Worm (Caenorhabditis elegans) whole organism, L1 larva: ENCODE data around the gene lec-4.

ENCODE experiments used
- C04F5.9 ChIP-seq: sonication (generic microtip); optimal IDR thresholded peaks from 2 replicates; lab custom pipeline; 2016; ENCODE audit warnings: missing genetic modification characterization, missing compliant biosample characterization
- C16A3.4 ChIP-seq: fragments of 150-350 bp; optimal IDR thresholded peaks from 2 replicates; lab custom pipeline; 2014; ENCODE audit warnings: missing biosample characterization, missing genetic modification characterization
- F16B12.6 ChIP-seq: fragments of 150-350 bp; optimal IDR thresholded peaks from 2 replicates; lab custom pipeline; 2014; ENCODE audit warnings: missing biosample characterization, missing genetic modification characterization
- Y116A8C.19 ChIP-seq: sonication (generic microtip); optimal IDR thresholded peaks from 2 replicates; lab custom pipeline; 2016; ENCODE audit warnings: missing compliant biosample characterization, missing genetic modification characterization, borderline replicate concordance
- alr-1 ChIP-seq: fragments of 200-800 bp; sonication (Bioruptor generic); optimal IDR thresholded peaks from 2 replicates; lab custom pipeline; 2018; ENCODE audit warnings: borderline replicate concordance, mild to moderate bottlenecking, missing genetic modification characterization, missing compliant biosample characterization
- ama-1 ChIP-seq: fragments of 150-350 bp; optimal IDR thresholded peaks from 2 replicates; lab custom pipeline; 2014
- blmp-1 ChIP-seq: fragments of 150-350 bp; optimal IDR thresholded peaks from 2 replicates; lab custom pipeline; 2014; ENCODE audit warnings: missing biosample characterization, missing genetic modification characterization
- ceh-63 ChIP-seq: fragments of 200-800 bp; sonication (Bioruptor generic); optimal IDR thresholded peaks from 2 replicates; lab custom pipeline; 2018; ENCODE audit warnings: mild to moderate bottlenecking, missing genetic modification characterization, missing compliant biosample characterization
- ceh-90 ChIP-seq: sonication (generic microtip); optimal IDR thresholded peaks from 2 replicates; lab custom pipeline; 2016; ENCODE audit warnings: missing genetic modification characterization, missing compliant biosample characterization
- dpl-1 ChIP-seq, 3 experiments: fragments of 150-350 bp in 2 of 3; sonication (generic microtip) in 1 of 3; optimal IDR thresholded peaks; 2 replicates each; lab custom pipeline; 2014 to 2017; ENCODE audit warnings: missing biosample characterization in 3 of 3, missing genetic modification characterization in 3 of 3, missing genetic modification reagents in 3 of 3
- efl-1 ChIP-seq, 4 experiments: fragments of 150-350 bp; optimal IDR thresholded peaks in 3 of 4; peaks in 1 of 4; 1 replicate in 1 of 4; 2 replicates in 3 of 4; lab custom pipeline; 2014; ENCODE audit warnings: missing biosample characterization in 2 of 4, missing genetic modification characterization in 2 of 4, missing genetic modification reagents in 2 of 4
- efl-3 ChIP-seq: fragments of 200-800 bp; sonication (Bioruptor generic); optimal IDR thresholded peaks from 2 replicates; lab custom pipeline; 2018; ENCODE audit warnings: mild to moderate bottlenecking, missing genetic modification characterization, missing compliant biosample characterization
- egl-27 ChIP-seq, 2 experiments: fragments of 150-350 bp in 1 of 2; sonication (generic microtip); optimal IDR thresholded peaks; 3 replicates each; lab custom pipeline; 2017 to 2018; ENCODE audit warnings: missing biosample characterization in 2 of 2, missing genetic modification characterization in 2 of 2, missing genetic modification reagents in 2 of 2
- elt-3 ChIP-seq, 6 experiments: fragments of 150-350 bp in 1 of 6; sonication (generic microtip); optimal IDR thresholded peaks; 2 replicates each; lab custom pipeline; 2017 to 2018; ENCODE audit warnings: missing biosample characterization in 6 of 6, missing genetic modification characterization in 6 of 6, inconsistent platforms in 1 of 6
- ets-5 ChIP-seq: fragments of 200-800 bp; sonication (Bioruptor generic); IDR thresholded peaks from 2 replicates; pipeline ENCODE4 v1.3.6; 2022; ENCODE audit warnings: missing genetic modification characterization, missing compliant biosample characterization
- fkh-10 ChIP-seq: sonication (generic microtip); optimal IDR thresholded peaks from 2 replicates; lab custom pipeline; 2017; ENCODE audit warnings: missing biosample characterization, missing genetic modification reagents, missing genetic modification characterization
- fkh-8 ChIP-seq: sonication (generic microtip); optimal IDR thresholded peaks from 2 replicates; lab custom pipeline; 2016; ENCODE audit warnings: mild to moderate bottlenecking, missing genetic modification characterization, missing compliant biosample characterization
- grh-1 ChIP-seq: fragments of 200-800 bp; sonication (Bioruptor generic); IDR thresholded peaks from 2 replicates; pipeline ENCODE4 v1.3.6; 2022; ENCODE audit warnings: missing genetic modification reagents, missing genetic modification characterization, missing compliant biosample characterization
- hlh-17 ChIP-seq: fragments of 200-800 bp; sonication (Bioruptor generic); optimal IDR thresholded peaks from 2 replicates; lab custom pipeline; 2018; ENCODE audit warnings: missing genetic modification characterization, mild to moderate bottlenecking, missing compliant biosample characterization, moderate library complexity, borderline replicate concordance
- hlh-4 ChIP-seq: sonication (generic microtip); optimal IDR thresholded peaks from 2 replicates; lab custom pipeline; 2016; ENCODE audit warnings: mild to moderate bottlenecking, missing genetic modification characterization, missing compliant biosample characterization
- irx-1 ChIP-seq: sonication (generic microtip); optimal IDR thresholded peaks from 2 replicates; lab custom pipeline; 2016; ENCODE audit warnings: missing genetic modification characterization, missing compliant biosample characterization
- isw-1 ChIP-seq: fragments of 200-800 bp; sonication (Bioruptor generic); IDR thresholded peaks from 2 replicates; pipeline ENCODE4 v1.3.6; 2022; ENCODE audit warnings: missing genetic modification characterization, missing compliant biosample characterization
- lin-13 ChIP-seq: fragments of 150-350 bp; optimal IDR thresholded peaks from 2 replicates; lab custom pipeline; 2014; ENCODE audit warnings: missing biosample characterization, missing genetic modification reagents, missing genetic modification characterization
- lin-14 ChIP-seq: fragments of 200-800 bp; sonication (Bioruptor generic); optimal IDR thresholded peaks from 2 replicates; lab custom pipeline; 2018; ENCODE audit warnings: mild to moderate bottlenecking, missing genetic modification characterization, moderate library complexity, missing compliant biosample characterization
- lin-35 ChIP-seq, 2 experiments: fragments of 150-350 bp; optimal IDR thresholded peaks; 2 replicates each; lab custom pipeline; 2014; ENCODE audit warnings: missing biosample characterization in 2 of 2, missing genetic modification characterization in 2 of 2, missing genetic modification reagents in 2 of 2
- lsy-2 ChIP-seq, 2 experiments: fragments of 150-350 bp; optimal IDR thresholded peaks; 2 replicates each; lab custom pipeline; 2014; ENCODE audit warnings: missing biosample characterization in 2 of 2, missing genetic modification characterization in 2 of 2
- mep-1 ChIP-seq: fragments of 150-350 bp; optimal IDR thresholded peaks from 2 replicates; lab custom pipeline; 2014; ENCODE audit warnings: missing biosample characterization, missing genetic modification characterization
- nhr-11 ChIP-seq: fragments of 150-350 bp; optimal IDR thresholded peaks from 2 replicates; lab custom pipeline; 2014; ENCODE audit warnings: missing biosample characterization, missing genetic modification characterization
- nhr-12 ChIP-seq: sonication (generic microtip); optimal IDR thresholded peaks from 2 replicates; lab custom pipeline; 2017; ENCODE audit warnings: missing biosample characterization, missing genetic modification characterization
- nhr-19 ChIP-seq: fragments of 200-800 bp; sonication (Bioruptor generic); conservative IDR thresholded peaks from 2 replicates; pipeline ENCODE4 v1.3.6; 2022; ENCODE audit warnings: missing genetic modification characterization, missing compliant biosample characterization
- nhr-20 ChIP-seq: sonication (generic microtip); optimal IDR thresholded peaks from 2 replicates; lab custom pipeline; 2016; ENCODE audit warnings: mild to moderate bottlenecking, missing genetic modification characterization, missing compliant biosample characterization
- nhr-237 ChIP-seq: fragments of 150-350 bp; optimal IDR thresholded peaks from 2 replicates; lab custom pipeline; 2014; ENCODE audit warnings: missing biosample characterization, missing genetic modification characterization
- nhr-28 ChIP-seq: fragments of 150-350 bp; optimal IDR thresholded peaks from 2 replicates; lab custom pipeline; 2014; ENCODE audit warnings: missing biosample characterization, missing genetic modification characterization
- nhr-71 ChIP-seq: sonication (generic microtip); optimal IDR thresholded peaks from 2 replicates; lab custom pipeline; 2016; ENCODE audit warnings: mild to moderate bottlenecking, missing genetic modification characterization, moderate library complexity, missing compliant biosample characterization
- nhr-85 ChIP-seq: sonication (generic microtip); peaks from one replicate; lab custom pipeline; 2016; ENCODE audit warnings: missing genetic modification characterization, inconsistent platforms, missing compliant biosample characterization
- nhr-90 ChIP-seq: sonication (generic microtip); optimal IDR thresholded peaks from 2 replicates; lab custom pipeline; 2016; ENCODE audit warnings: mild to moderate bottlenecking, missing genetic modification characterization, missing compliant biosample characterization; ENCODE audit not compliant: poor library complexity
- pax-3 ChIP-seq: fragments of 200-800 bp; sonication (Bioruptor generic); optimal IDR thresholded peaks from 2 replicates; lab custom pipeline; 2018; ENCODE audit warnings: mild to moderate bottlenecking, missing genetic modification characterization, moderate library complexity, missing compliant biosample characterization
- skn-1 ChIP-seq: fragments of 150-350 bp; optimal IDR thresholded peaks from 2 replicates; lab custom pipeline; 2014; ENCODE audit warnings: missing biosample characterization, missing genetic modification characterization
- snu-23 ChIP-seq: sonication (generic microtip); optimal IDR thresholded peaks from 2 replicates; lab custom pipeline; 2016; ENCODE audit warnings: missing genetic modification characterization, missing compliant biosample characterization
- sup-37 ChIP-seq: fragments of 200-800 bp; sonication (Bioruptor generic); optimal IDR thresholded peaks from 2 replicates; lab custom pipeline; 2018; ENCODE audit warnings: mild to moderate bottlenecking, missing genetic modification characterization, missing compliant biosample characterization
- tbx-2 ChIP-seq: sonication (generic microtip); optimal IDR thresholded peaks from 2 replicates; lab custom pipeline; 2016; ENCODE audit warnings: missing genetic modification characterization, missing compliant biosample characterization
- tlp-1 ChIP-seq: fragments of 150-350 bp; optimal IDR thresholded peaks from 2 replicates; lab custom pipeline; 2014; ENCODE audit warnings: missing biosample characterization, missing genetic modification characterization
- unc-62 ChIP-seq: fragments of 150-350 bp; optimal IDR thresholded peaks from 2 replicates; lab custom pipeline; 2014; ENCODE audit warnings: missing biosample characterization, missing genetic modification reagents, missing genetic modification characterization
- vab-15 ChIP-seq: sonication (generic microtip); optimal IDR thresholded peaks from 2 replicates; lab custom pipeline; 2017; ENCODE audit warnings: missing genotype, mild to moderate bottlenecking, missing genetic modification characterization, missing compliant biosample characterization
- xbp-1 ChIP-seq: sonication (generic microtip); optimal IDR thresholded peaks from 2 replicates; lab custom pipeline; 2016; ENCODE audit warnings: missing genetic modification characterization, missing compliant biosample characterization
- zag-1 ChIP-seq: fragments of 150-350 bp; optimal IDR thresholded peaks from 2 replicates; lab custom pipeline; 2014; ENCODE audit warnings: missing biosample characterization, missing genetic modification characterization
- ztf-11 ChIP-seq, 2 experiments: sonication (generic microtip); optimal IDR thresholded peaks; 2 replicates each; lab custom pipeline; 2016 to 2017; ENCODE audit warnings: missing genetic modification characterization in 2 of 2, missing biosample characterization in 1 of 2, missing compliant biosample characterization in 1 of 2
- ztf-4 ChIP-seq: fragments of 150-350 bp; optimal IDR thresholded peaks from 2 replicates; lab custom pipeline; 2014; ENCODE audit warnings: missing biosample characterization, missing genetic modification characterization

Gene lec-4

ce11 chrIII:3811375-3811924 lies 38.3 kb upstream of the lec-4 start:
- TF ChIP-seq hlh-17 (GFP tag; lab: Kevin White, UChicago), result no peak
- TF ChIP-seq mep-1, result peak; percentile 9
- TF ChIP-seq nhr-71, result peak; percentile 14
- no peak for TF ChIP-seq Y116A8C.19 (tag; lab: Kevin White, UChicago)
- TF ChIP-seq ztf-11 (tag; optimal IDR thresholded peaks at IDR 0.05; lab: Kevin White, UChicago), result no peak
- no peak for TF ChIP-seq ceh-63 (GFP tag; lab: Kevin White, UChicago)
- no peak for TF ChIP-seq nhr-12 (tag; lab: Kevin White, UChicago)
- no peak for TF ChIP-seq F16B12.6 (tag; lab: Kevin White, UChicago)
- no peak for TF ChIP-seq alr-1 (tag; lab: Kevin White, UChicago)
- 0 out of 2 replicates have a peak, but pooled peaks have one; percentile 4 for TF ChIP-seq nhr-19 (GFP tag; lab: Robert Waterston, UW)
- peak; percentile 92 for TF ChIP-seq nhr-85 (tag; lab: Kevin White, UChicago)
- TF ChIP-seq fkh-10, result no peak
- TF ChIP-seq blmp-1 (tag; lab: Kevin White, UChicago), result peak; percentile 10
- TF ChIP-seq isw-1, result no peak
- peak; percentile 2 for TF ChIP-seq nhr-90
- TF ChIP-seq fkh-8, result no peak
- no peak for TF ChIP-seq hlh-4 (tag; lab: Kevin White, UChicago)
- TF ChIP-seq skn-1 (tag; lab: Kevin White, UChicago), result no peak
- TF ChIP-seq grh-1, result 0 out of 2 replicates have a peak, but pooled peaks have one; percentile 37
- TF ChIP-seq lin-14 (GFP tag; lab: Kevin White, UChicago), result peak; percentile 83
- TF ChIP-seq snu-23, result peak; percentile 38
- TF ChIP-seq zag-1 (tag; lab: Kevin White, UChicago), result no peak
- TF ChIP-seq unc-62, result no peak
- no peak for TF ChIP-seq tbx-2 (tag; lab: Kevin White, UChicago)
- no peak for TF ChIP-seq dpl-1 (GFP tag; optimal IDR thresholded peaks at IDR 0.05; lab: Kevin White, UChicago)
- no peak for TF ChIP-seq pax-3 (tag; lab: Kevin White, UChicago)
- TF ChIP-seq efl-3 (GFP tag; lab: Kevin White, UChicago), result no peak
- TF ChIP-seq nhr-20, result peak; percentile 29
- TF ChIP-seq C16A3.4 (tag; lab: Kevin White, UChicago), result no peak
- no peak for TF ChIP-seq efl-1 (optimal IDR thresholded peaks at IDR 0.05; lab: Kevin White, UChicago)
- no peak for TF ChIP-seq efl-1 (GFP tag; optimal IDR thresholded peaks at IDR 0.05 in 1 of 2; lab: Kevin White, UChicago)
- TF ChIP-seq lsy-2 (tag; optimal IDR thresholded peaks at IDR 0.05; lab: Kevin White, UChicago), result peak in 1 of 2 experiments; percentile 23
- TF ChIP-seq egl-27 (tag; optimal IDR thresholded peaks at IDR 0.05; lab: Kevin White, UChicago), result no peak
- TF ChIP-seq ceh-90 (tag; lab: Kevin White, UChicago), result no peak
- TF ChIP-seq ets-5 (GFP tag; lab: Robert Waterston, UW), result no peak
- TF ChIP-seq sup-37 (GFP tag; lab: Kevin White, UChicago), result no peak
- TF ChIP-seq tlp-1 (tag; lab: Kevin White, UChicago), result no peak
- no peak for TF ChIP-seq xbp-1 (tag; lab: Kevin White, UChicago)
- no peak for TF ChIP-seq ama-1 (lab: Kevin White, UChicago)
- TF ChIP-seq lin-13 (GFP tag; lab: Kevin White, UChicago), result no peak
- peak in 1 of 6 experiments; percentile 16 for TF ChIP-seq elt-3 (tag; optimal IDR thresholded peaks at IDR 0.05; lab: Kevin White, UChicago)
- no peak for TF ChIP-seq nhr-11
- TF ChIP-seq vab-15, result no peak
- TF ChIP-seq ztf-4 (tag; lab: Kevin White, UChicago), result no peak
- no peak for TF ChIP-seq nhr-28
- TF ChIP-seq irx-1 (tag; lab: Kevin White, UChicago), result no peak
- no peak for TF ChIP-seq C04F5.9 (tag; lab: Kevin White, UChicago)
- no peak for TF ChIP-seq lin-35 (GFP tag; optimal IDR thresholded peaks at IDR 0.05; lab: Kevin White, UChicago)
- no peak for TF ChIP-seq nhr-237 (tag; lab: Kevin White, UChicago)
